Worm (Caenorhabditis elegans) whole organism, L3 larva: ENCODE data around the gene T07D1.3.

Experiments used
- R02D3.7 ChIP-seq: fragments of 150-350 bp; optimal IDR thresholded peaks from 2 replicates; lab custom pipeline; 2014; ENCODE audit warnings: missing biosample characterization, missing genetic modification characterization
- ZK546.5 ChIP-seq: sonication (generic microtip); optimal IDR thresholded peaks from 2 replicates; lab custom pipeline; 2017; ENCODE audit warnings: missing biosample characterization, missing genetic modification characterization
- aly-2 ChIP-seq: fragments of 150-350 bp; optimal IDR thresholded peaks from 2 replicates; lab custom pipeline; 2014; ENCODE audit warnings: missing biosample characterization, missing genetic modification characterization
- ama-1 ChIP-seq: fragments of 150-350 bp; optimal IDR thresholded peaks from 2 replicates; lab custom pipeline; 2018
- ceh-16 ChIP-seq: sonication (generic microtip); optimal IDR thresholded peaks from 2 replicates; lab custom pipeline; 2017; ENCODE audit warnings: missing biosample characterization, missing genetic modification characterization
- ceh-82 ChIP-seq: fragments of 150-350 bp; optimal IDR thresholded peaks from 2 replicates; lab custom pipeline; 2014; ENCODE audit warnings: missing biosample characterization, missing genetic modification characterization
- ceh-9 ChIP-seq: sonication (generic microtip); optimal IDR thresholded peaks from 2 replicates; lab custom pipeline; 2018; ENCODE audit warnings: missing biosample characterization, missing genetic modification characterization
- egl-27 ChIP-seq: sonication (generic microtip); optimal IDR thresholded peaks from 4 replicates; lab custom pipeline; 2017; ENCODE audit warnings: missing biosample characterization, missing genetic modification reagents, missing genetic modification characterization
- elt-1 ChIP-seq: fragments of 150-350 bp; optimal IDR thresholded peaks from 2 replicates; lab custom pipeline; 2014; ENCODE audit warnings: missing biosample characterization, missing genetic modification characterization
- elt-2 ChIP-seq: sonication (generic microtip); optimal IDR thresholded peaks from 2 replicates; lab custom pipeline; 2016; ENCODE audit warnings: missing genetic modification reagents, mild to moderate bottlenecking, missing genetic modification characterization, missing compliant biosample characterization
- elt-3 ChIP-seq, 3 experiments: fragments of 150-350 bp in 1 of 3; sonication (generic microtip) in 2 of 3; optimal IDR thresholded peaks; 2 replicates in 2 of 3; 4 replicates in 1 of 3; lab custom pipeline; 2014 to 2017; ENCODE audit warnings: missing biosample characterization in 3 of 3, missing genetic modification characterization in 3 of 3
- eor-1 ChIP-seq, 2 experiments: fragments of 150-350 bp; optimal IDR thresholded peaks; 2 replicates each; lab custom pipeline; 2014 to 2018; ENCODE audit warnings: missing biosample characterization in 2 of 2, missing genetic modification characterization in 2 of 2
- fkh-10 ChIP-seq: sonication (generic microtip); optimal IDR thresholded peaks from 2 replicates; lab custom pipeline; 2017; ENCODE audit warnings: missing biosample characterization, missing genetic modification reagents, missing genetic modification characterization
- fkh-2 ChIP-seq: fragments of 150-350 bp; optimal IDR thresholded peaks from 2 replicates; lab custom pipeline; 2014; ENCODE audit warnings: missing biosample characterization, missing genetic modification reagents, missing genetic modification characterization
- fos-1 ChIP-seq: fragments of 150-350 bp; optimal IDR thresholded peaks from 2 replicates; lab custom pipeline; 2014; ENCODE audit warnings: missing biosample characterization, missing genetic modification characterization
- jun-1 ChIP-seq: fragments of 150-350 bp; optimal IDR thresholded peaks from 2 replicates; lab custom pipeline; 2014; ENCODE audit warnings: missing biosample characterization, missing genetic modification reagents, missing genetic modification characterization
- lin-39 ChIP-seq: fragments of 150-350 bp; optimal IDR thresholded peaks from 2 replicates; lab custom pipeline; 2018; ENCODE audit warnings: missing biosample characterization, missing genetic modification reagents, missing genetic modification characterization
- mml-1 ChIP-seq: fragments of 150-350 bp; sonication (generic microtip); optimal IDR thresholded peaks from 3 replicates; lab custom pipeline; 2014; ENCODE audit warnings: missing biosample characterization, missing genetic modification characterization
- nfya-1 ChIP-seq: sonication (generic microtip); optimal IDR thresholded peaks from 2 replicates; lab custom pipeline; 2017; ENCODE audit warnings: missing genetic modification characterization, mild to moderate bottlenecking, missing compliant biosample characterization, antibody characterized with exemption, moderate library complexity; ENCODE audit not compliant: insufficient read depth
- nhr-11 ChIP-seq: fragments of 150-350 bp; optimal IDR thresholded peaks from 2 replicates; lab custom pipeline; 2014; ENCODE audit warnings: missing biosample characterization, missing genetic modification characterization
- nhr-237 ChIP-seq: fragments of 150-350 bp; optimal IDR thresholded peaks from 2 replicates; lab custom pipeline; 2014; ENCODE audit warnings: missing biosample characterization, missing genetic modification characterization
- nhr-25 ChIP-seq: sonication (generic microtip); optimal IDR thresholded peaks from 2 replicates; lab custom pipeline; 2017; ENCODE audit warnings: missing biosample characterization, missing genetic modification characterization
- nhr-28 ChIP-seq: fragments of 150-350 bp; optimal IDR thresholded peaks from 2 replicates; lab custom pipeline; 2014; ENCODE audit warnings: missing biosample characterization, missing genetic modification characterization
- nhr-43 ChIP-seq: sonication (generic microtip); optimal IDR thresholded peaks from 2 replicates; lab custom pipeline; 2016; ENCODE audit warnings: mild to moderate bottlenecking, missing genetic modification characterization, missing compliant biosample characterization; ENCODE audit not compliant: poor library complexity, severe bottlenecking
- nhr-67 ChIP-seq: fragments of 150-350 bp; optimal IDR thresholded peaks from 2 replicates; lab custom pipeline; 2014; ENCODE audit warnings: missing biosample characterization, missing genetic modification characterization
- nhr-76 ChIP-seq: fragments of 150-350 bp; sonication (generic microtip); optimal IDR thresholded peaks from 5 replicates; lab custom pipeline; 2014; ENCODE audit warnings: missing biosample characterization, missing genetic modification characterization
- nhr-77 ChIP-seq: fragments of 150-350 bp; optimal IDR thresholded peaks from 2 replicates; lab custom pipeline; 2014; ENCODE audit warnings: missing biosample characterization, missing genetic modification characterization
- pha-4 ChIP-seq: fragments of 150-350 bp; optimal IDR thresholded peaks from 2 replicates; lab custom pipeline; 2014; ENCODE audit warnings: missing biosample characterization, missing genetic modification reagents, missing genetic modification characterization
- pqm-1 ChIP-seq: fragments of 150-350 bp; optimal IDR thresholded peaks from 2 replicates; lab custom pipeline; 2017; ENCODE audit warnings: missing biosample characterization, missing genetic modification characterization, inconsistent platforms
- snpc-4 ChIP-seq: fragments of 150-350 bp; optimal IDR thresholded peaks from 2 replicates; lab custom pipeline; 2014; ENCODE audit warnings: missing biosample characterization, missing genetic modification characterization
- tbx-2 ChIP-seq: sonication (generic microtip); optimal IDR thresholded peaks from 2 replicates; lab custom pipeline; 2016; ENCODE audit warnings: mild to moderate bottlenecking, missing genetic modification characterization, missing compliant biosample characterization
- unc-39 ChIP-seq: sonication (generic microtip); optimal IDR thresholded peaks from 4 replicates; lab custom pipeline; 2017; ENCODE audit warnings: missing biosample characterization, missing genetic modification characterization
- unc-62 ChIP-seq: fragments of 150-350 bp; sonication (generic microtip); optimal IDR thresholded peaks from 4 replicates; lab custom pipeline; 2014; ENCODE audit warnings: missing biosample characterization, missing genetic modification reagents, missing genetic modification characterization
- zag-1 ChIP-seq: fragments of 150-350 bp; optimal IDR thresholded peaks from 2 replicates; lab custom pipeline; 2014; ENCODE audit warnings: missing biosample characterization, missing genetic modification characterization
- ztf-11 ChIP-seq: fragments of 150-350 bp; optimal IDR thresholded peaks from 2 replicates; lab custom pipeline; 2014; ENCODE audit warnings: missing biosample characterization, missing genetic modification characterization
- ztf-4 ChIP-seq: fragments of 150-350 bp; optimal IDR thresholded peaks from 2 replicates; lab custom pipeline; 2014; ENCODE audit warnings: missing biosample characterization, missing genetic modification characterization

Gene T07D1.3

ce11 chrX:2452297-2452696 lies 9.1 kb upstream of the T07D1.3 start:
- TF ChIP-seq aly-2 (tag; lab: Kevin White, UChicago) (no peak), nhr-237 (no peak), elt-2 (tag; lab: Kevin White, UChicago) (no peak), egl-27 (no peak), unc-39 (no peak), ceh-82 (tag; lab: Kevin White, UChicago) (no peak)

ce11 chrX:2450994-2451393 lies 7.8 kb upstream of the T07D1.3 start:
- TF ChIP-seq nhr-28 (tag; lab: Kevin White, UChicago) (no peak), mml-1 (no peak), ztf-11 (tag; lab: Kevin White, UChicago) (no peak), ZK546.5 (tag; lab: Kevin White, UChicago) (no peak), R02D3.7 (tag; lab: Kevin White, UChicago) (no peak), nhr-11 (tag; lab: Kevin White, UChicago) (no peak), ceh-9 (tag; lab: Kevin White, UChicago) (no peak), lin-39 (tag; lab: Kevin White, UChicago) (no peak), ceh-16 (tag; lab: Kevin White, UChicago) (no peak), elt-3 (tag; optimal IDR thresholded peaks at IDR 0.05; lab: Kevin White, UChicago) (no peak), zag-1 (tag; lab: Kevin White, UChicago) (no peak), nfya-1 (no peak), tbx-2 (no peak), egl-27 (no peak)

- TF ChIP-seq jun-1 (tag; lab: Kevin White, UChicago) (no peak), lin-39 (tag; lab: Kevin White, UChicago) (no peak), zag-1 (tag; lab: Kevin White, UChicago) (no peak), nhr-67 (tag; lab: Kevin White, UChicago) (no peak), fos-1 (tag; lab: Kevin White, UChicago) (no peak), ztf-11 (tag; lab: Kevin White, UChicago) (no peak), ama-1 (lab: Kevin White, UChicago) (no peak), pha-4 (tag; lab: Kevin White, UChicago) (no peak), nhr-25 (tag; lab: Kevin White, UChicago) (no peak), nhr-28 (tag; lab: Kevin White, UChicago) (no peak)
- TF ChIP-seq, all 47 proteins: peak for 0
Measured at ce11 chrX:2447214-2447613, 4.0 kb upstream of the T07D1.3 start.

- TF ChIP-seq unc-39 (no peak), fos-1 (tag; lab: Kevin White, UChicago) (no peak), fkh-2 (tag; lab: Kevin White, UChicago) (no peak), snpc-4 (tag; lab: Kevin White, UChicago) (no peak), elt-1 (tag; lab: Kevin White, UChicago) (no peak), fkh-10 (no peak), elt-2 (tag; lab: Kevin White, UChicago) (no peak), pha-4 (tag; lab: Kevin White, UChicago) (no peak), mml-1 (no peak), jun-1 (tag; lab: Kevin White, UChicago) (no peak), unc-62 (GFP tag; lab: Kevin White, UChicago) (no peak), R02D3.7 (tag; lab: Kevin White, UChicago) (no peak), egl-27 (no peak), nhr-76 (tag; lab: Kevin White, UChicago) (no peak), eor-1 (tag; optimal IDR thresholded peaks at IDR 0.05; lab: Kevin White, UChicago) (no peak), pqm-1 (no peak)
Measured at ce11 chrX:2446185-2446584, 3.0 kb upstream of the T07D1.3 start.

- no peak for TF ChIP-seq nhr-67 (tag; lab: Kevin White, UChicago)
Measured at ce11 chrX:2441163-2441562, 2.0 kb downstream of the T07D1.3 start.

- no peak for TF ChIP-seq aly-2 (tag; lab: Kevin White, UChicago)
- no peak for TF ChIP-seq unc-39
- peak; percentile 65 for TF ChIP-seq elt-2 (tag; lab: Kevin White, UChicago)
- no peak for TF ChIP-seq ztf-4 (tag; lab: Kevin White, UChicago)
- no peak for TF ChIP-seq unc-62 (GFP tag; lab: Kevin White, UChicago)
- TF ChIP-seq nhr-77 (tag; lab: Kevin White, UChicago) = no peak
- no peak for TF ChIP-seq mml-1
- TF ChIP-seq nhr-76 (tag; lab: Kevin White, UChicago) = no peak
- peak; percentile 40 for TF ChIP-seq pqm-1
- no peak for TF ChIP-seq zag-1 (tag; lab: Kevin White, UChicago)
- no peak for TF ChIP-seq nhr-43 (tag; lab: Kevin White, UChicago)
- TF ChIP-seq fkh-2 (tag; lab: Kevin White, UChicago) = no peak
- peak; percentile 41 for TF ChIP-seq pha-4 (tag; lab: Kevin White, UChicago)
- TF ChIP-seq eor-1 (tag; optimal IDR thresholded peaks at IDR 0.05; lab: Kevin White, UChicago) = no peak
- TF ChIP-seq ama-1 (lab: Kevin White, UChicago) = no peak
- TF ChIP-seq ztf-11 (tag; lab: Kevin White, UChicago) = no peak
- TF ChIP-seq tbx-2 = no peak
- TF ChIP-seq, all 47 proteins: peak for 3
Measured at ce11 chrX:2439728-2440127, 3.5 kb downstream of the T07D1.3 start.
